Fruit fly (Drosophila melanogaster): Measurements from ENCODE around the gene CG15515.

The CG15515 gene

DNA sequence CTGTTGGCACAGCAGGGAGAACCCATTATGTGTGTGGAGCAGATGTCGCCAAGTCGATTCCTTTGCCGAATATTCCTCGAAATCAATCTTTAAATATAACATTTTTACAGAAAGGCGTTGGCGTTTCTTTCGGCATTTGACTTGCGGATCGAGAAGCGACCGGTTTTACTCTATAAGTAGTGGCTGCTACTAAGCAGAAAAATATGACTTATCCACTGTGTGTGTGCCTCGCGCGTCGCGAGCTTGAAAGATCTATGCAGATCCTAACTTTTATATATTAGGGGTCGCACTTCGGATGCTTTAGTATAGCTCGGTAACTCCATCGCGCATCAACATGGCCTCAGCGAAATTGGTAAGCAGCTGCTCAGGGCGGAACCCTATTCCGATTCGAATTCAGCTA lies at the start of gene CG15515:
TSS of gene CG15515 (plus strand) at position 301 of the 400 bp plus-strand sequence.
- no peak for TF ChIP-seq sv (GFP tag; optimal IDR thresholded peaks at IDR 0.05)
- TF ChIP-seq CG9705 (GFP tag; optimal IDR thresholded peaks at IDR 0.05) = no peak
- no peak for TF ChIP-seq CrebA (GFP tag; optimal IDR thresholded peaks at IDR 0.05; ENCODE audit: borderline replicate concordance)
- no peak for TF ChIP-seq dsf (GFP tag; optimal IDR thresholded peaks at IDR 0.05; ENCODE audit: borderline replicate concordance)
- no peak for TF ChIP-seq OdsH (GFP tag; optimal IDR thresholded peaks at IDR 0.05)
- TF ChIP-seq jim (GFP tag; optimal IDR thresholded peaks at IDR 0.05) = no peak
- TF ChIP-seq Dif (GFP tag; optimal IDR thresholded peaks at IDR 0.05; ENCODE audit: partially characterized antibody) = no peak
- TF ChIP-seq sage (GFP tag; optimal IDR thresholded peaks at IDR 0.05) = no peak
- no peak for TF ChIP-seq Hr78 (GFP tag; optimal IDR thresholded peaks at IDR 0.05)
- TF ChIP-seq dmrt93B (GFP tag; optimal IDR thresholded peaks at IDR 0.05) = no peak
- no peak for TF ChIP-seq Dfd (GFP tag; optimal IDR thresholded peaks at IDR 0.05)
- no peak for TF ChIP-seq N (GFP tag; optimal IDR thresholded peaks at IDR 0.05)
- TF ChIP-seq Mio (GFP tag; optimal IDR thresholded peaks at IDR 0.05) = no peak
- no peak for TF ChIP-seq Myc (optimal IDR thresholded peaks at IDR 0.05)
- TF ChIP-seq rgr (GFP tag; optimal IDR thresholded peaks at IDR 0.05) = no peak
- no peak for TF ChIP-seq br (GFP tag; optimal IDR thresholded peaks at IDR 0.05)
- no peak for TF ChIP-seq h (GFP tag; optimal IDR thresholded peaks at IDR 0.05)
- no peak for TF ChIP-seq Abd-B (GFP tag; optimal IDR thresholded peaks at IDR 0.05)

dm6 chr3R:29857228-29857627 lies 48.0 kb upstream of the CG15515 start, which contains the start of gene dgt1:
TSS of gene dgt1 (minus strand) at chr3R:29857491.
- TF ChIP-seq tai (GFP tag; optimal IDR thresholded peaks at IDR 0.05) = no peak
- TF ChIP-seq Dif (GFP tag; optimal IDR thresholded peaks at IDR 0.05; ENCODE audit: partially characterized antibody) = no peak
- TF ChIP-seq Myc (optimal IDR thresholded peaks at IDR 0.05) = peak; percentile 81

- TF ChIP-seq Rel (GFP tag; optimal IDR thresholded peaks at IDR 0.05) (no peak), Rel (tag; optimal IDR thresholded peaks at IDR 0.05) (peak; percentile 50), GATAd (GFP tag; optimal IDR thresholded peaks at IDR 0.05) (no peak), Sp1 (GFP tag; optimal IDR thresholded peaks at IDR 0.05) (no peak), br (GFP tag; optimal IDR thresholded peaks at IDR 0.05) (no peak)
These were observed 46.5 kb upstream of the CG15515 start, which contains the start of gene CG7824 for dm6 chr3R:29858806-29859205. TSS of gene CG7824 (minus strand) at chr3R:29858936.

DNA sequence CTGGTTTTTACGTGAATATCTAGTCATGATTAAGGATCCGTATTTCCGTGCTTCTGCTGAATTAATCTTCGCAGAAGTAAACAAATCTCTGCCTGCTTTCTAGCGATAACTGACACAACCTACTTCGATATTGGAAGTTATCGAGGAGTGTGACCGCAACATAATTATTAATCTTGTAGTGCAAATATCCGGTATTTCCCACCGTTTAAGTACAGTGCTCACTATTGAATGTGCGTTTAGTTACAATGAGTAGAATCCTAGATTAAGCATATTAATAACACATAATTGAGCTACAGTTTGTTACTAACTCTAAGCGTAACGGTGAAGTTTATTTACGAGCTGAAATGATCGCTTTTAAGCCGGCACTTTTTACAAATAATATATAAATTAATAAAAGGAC lies 45.5 kb upstream of the CG15515 start:
- no peak for TF ChIP-seq psq (GFP tag; optimal IDR thresholded peaks at IDR 0.05)
- TF ChIP-seq Rel (GFP tag; optimal IDR thresholded peaks at IDR 0.05) = no peak
- peak; percentile 99 for TF ChIP-seq Rel (tag; optimal IDR thresholded peaks at IDR 0.05)
- TF ChIP-seq CG9705 (GFP tag; optimal IDR thresholded peaks at IDR 0.05) = peak; percentile 9
- no peak for TF ChIP-seq woc (GFP tag; optimal IDR thresholded peaks at IDR 0.05)
- TF ChIP-seq ey (GFP tag; optimal IDR thresholded peaks at IDR 0.05) = peak; percentile 22
- TF ChIP-seq foxo (GFP tag; optimal IDR thresholded peaks at IDR 0.05) = peak in 1 of 2 experiments; percentile 43
- TF ChIP-seq HLH106 (tag; optimal IDR thresholded peaks at IDR 0.05) = peak; percentile 45

dm6 chr3R:29861432-29862249 lies 43.6 kb upstream of the CG15515 start, which contains the start of the genes CG15514 and RpS8:
TSS of gene CG15514 (minus strand) at chr3R:29861494.
TSS of gene RpS8 (plus strand) at chr3R:29861582.
- TF ChIP-seq woc (GFP tag; optimal IDR thresholded peaks at IDR 0.05) (no peak), sv (GFP tag; optimal IDR thresholded peaks at IDR 0.05) (peak; percentile 26), CG9705 (GFP tag; optimal IDR thresholded peaks at IDR 0.05) (peak; percentile 75), Dif (GFP tag; optimal IDR thresholded peaks at IDR 0.05; ENCODE audit: partially characterized antibody) (no peak), Rel (GFP tag; optimal IDR thresholded peaks at IDR 0.05) (no peak), Rel (tag; optimal IDR thresholded peaks at IDR 0.05) (peak; percentile 30), ey (GFP tag; optimal IDR thresholded peaks at IDR 0.05) (peak; percentile 27), br (GFP tag; optimal IDR thresholded peaks at IDR 0.05) (peak; percentile 26), Hnf4 (GFP tag; optimal IDR thresholded peaks at IDR 0.05) (no peak), HLH106 (tag; optimal IDR thresholded peaks at IDR 0.05) (peak; percentile 58), Myc (optimal IDR thresholded peaks at IDR 0.05) (peak; percentile 76), h (GFP tag; optimal IDR thresholded peaks at IDR 0.05) (peak; percentile 47), Hr83 (GFP tag; optimal IDR thresholded peaks at IDR 0.05; ENCODE audit: poor library complexity, severe bottlenecking) (no peak), foxo (GFP tag; optimal IDR thresholded peaks at IDR 0.05) (peak in 1 of 2 experiments; percentile 60), Sp1 (GFP tag; optimal IDR thresholded peaks at IDR 0.05) (peak; percentile 61), OdsH (GFP tag; optimal IDR thresholded peaks at IDR 0.05) (peak; percentile 63), psq (GFP tag; optimal IDR thresholded peaks at IDR 0.05) (peak; percentile 44), rgr (GFP tag; optimal IDR thresholded peaks at IDR 0.05) (peak; percentile 64), usp (GFP tag; optimal IDR thresholded peaks at IDR 0.05) (no peak)
